Fruit fly (Drosophila melanogaster) whole organism, prepupa: ENCODE data around the gene LysE.

Experiments used
- Blimp-1 ChIP-seq: fragments of 200-800 bp; sonication (Bioruptor generic); optimal IDR thresholded peaks from 3 replicates; lab custom pipeline; 2017; ENCODE audit warnings: missing biosample characterization, missing genetic modification characterization, mild to moderate bottlenecking, moderate library complexity, missing genetic modification reagents
- CG11294 ChIP-seq: fragments of 200-800 bp; sonication (Bioruptor generic); IDR thresholded peaks from 2 replicates; pipeline ENCODE4 v1.3.6; 2022; ENCODE audit warnings: missing biosample characterization, missing genetic modification characterization
- CG11902 ChIP-seq: fragments of 200-800 bp; sonication (Bioruptor generic); optimal IDR thresholded peaks from 3 replicates; lab custom pipeline; 2016; ENCODE audit warnings: missing biosample characterization, missing genetic modification characterization
- CG15336 ChIP-seq: fragments of 200-800 bp; sonication (Bioruptor generic); IDR thresholded peaks from 2 replicates; pipeline ENCODE4 v1.3.6; 2022; ENCODE audit warnings: missing biosample characterization, missing genetic modification characterization
- CG1621 ChIP-seq: fragments of 200-800 bp; sonication (Bioruptor generic); optimal IDR thresholded peaks from 3 replicates; lab custom pipeline; 2018; ENCODE audit warnings: missing biosample characterization, mild to moderate bottlenecking, missing genetic modification characterization
- CG16779 ChIP-seq: fragments of 200-800 bp; sonication (Bioruptor generic); optimal IDR thresholded peaks from 3 replicates; lab custom pipeline; 2017; ENCODE audit warnings: missing biosample characterization, mild to moderate bottlenecking, missing genetic modification characterization
- CG34406 ChIP-seq: fragments of 200-800 bp; sonication (Bioruptor generic); optimal IDR thresholded peaks from 3 replicates; lab custom pipeline; 2016; ENCODE audit warnings: missing biosample characterization, missing genetic modification characterization
- CG3919 ChIP-seq: fragments of 200-800 bp; sonication (Bioruptor generic); optimal IDR thresholded peaks from 3 replicates; lab custom pipeline; 2016; ENCODE audit warnings: missing biosample characterization, missing genetic modification characterization
- CG4318 ChIP-seq: fragments of 200-800 bp; sonication (Bioruptor generic); optimal IDR thresholded peaks from 3 replicates; lab custom pipeline; 2017; ENCODE audit warnings: missing biosample characterization, mild to moderate bottlenecking, missing genetic modification characterization
- CG6163 ChIP-seq: fragments of 200-800 bp; sonication (Bioruptor generic); IDR thresholded peaks from 3 replicates; pipeline ENCODE4 v1.3.6; 2022; ENCODE audit warnings: missing biosample characterization, missing genetic modification characterization
- CG6276 ChIP-seq: fragments of 200-800 bp; sonication (Bioruptor generic); optimal IDR thresholded peaks from 2 replicates; lab custom pipeline; 2017; ENCODE audit warnings: missing biosample characterization, mild to moderate bottlenecking, missing genetic modification characterization
- CG6792 ChIP-seq: fragments of 200-800 bp; sonication (Bioruptor generic); optimal IDR thresholded peaks from 3 replicates; lab custom pipeline; 2016; ENCODE audit warnings: missing biosample characterization, missing genetic modification characterization
- CG6854 ChIP-seq: fragments of 200-800 bp; sonication (Bioruptor generic); optimal IDR thresholded peaks from 2 replicates; lab custom pipeline; 2017; ENCODE audit warnings: missing biosample characterization, mild to moderate bottlenecking, missing genetic modification characterization
- CG8119 ChIP-seq: fragments of 200-800 bp; sonication (Bioruptor generic); IDR thresholded peaks from 3 replicates; pipeline ENCODE4 v1.3.6; 2022; ENCODE audit warnings: missing biosample characterization, missing genetic modification characterization
- CG8632 ChIP-seq: fragments of 200-800 bp; sonication (Bioruptor generic); optimal IDR thresholded peaks from 3 replicates; lab custom pipeline; 2016; ENCODE audit warnings: missing biosample characterization, missing genetic modification characterization
- CG9139 ChIP-seq: fragments of 200-800 bp; sonication (Bioruptor generic); optimal IDR thresholded peaks from 3 replicates; lab custom pipeline; 2017; ENCODE audit warnings: missing biosample characterization, mild to moderate bottlenecking, missing genetic modification characterization
- Eip78C ChIP-seq: fragments of 200-800 bp; sonication (Bioruptor generic); peaks from one replicate; lab custom pipeline; 2016; ENCODE audit warnings: missing biosample characterization, missing genetic modification characterization
- Ets21C ChIP-seq: fragments of 200-800 bp; sonication (Bioruptor generic); optimal IDR thresholded peaks from 3 replicates; lab custom pipeline; 2016; ENCODE audit warnings: missing biosample characterization, missing genetic modification characterization
- Gug ChIP-seq: fragments of 200-800 bp; sonication (Bioruptor generic); IDR thresholded peaks from 2 replicates; pipeline ENCODE4 v1.3.6; 2022; ENCODE audit warnings: missing biosample characterization, missing genetic modification characterization
- Hr38 ChIP-seq: sonication (Bioruptor generic); optimal IDR thresholded peaks from 2 replicates; lab custom pipeline; 2016; ENCODE audit warnings: missing biosample characterization, missing genetic modification characterization
- Hr4 ChIP-seq: fragments of 200-800 bp; sonication (Bioruptor generic); optimal IDR thresholded peaks from 3 replicates; lab custom pipeline; 2016; ENCODE audit warnings: missing biosample characterization, missing genetic modification characterization
- Met ChIP-seq: fragments of 200-800 bp; sonication (Bioruptor generic); optimal IDR thresholded peaks from 3 replicates; lab custom pipeline; 2016; ENCODE audit warnings: missing biosample characterization, missing genetic modification characterization
- OdsH ChIP-seq: fragments of 200-800 bp; sonication (Bioruptor generic); optimal IDR thresholded peaks from 3 replicates; lab custom pipeline; 2016; ENCODE audit warnings: missing biosample characterization, missing genetic modification characterization
- Sox102F ChIP-seq: fragments of 200-800 bp; sonication (Bioruptor generic); optimal IDR thresholded peaks from 2 replicates; lab custom pipeline; 2016; ENCODE audit warnings: missing biosample characterization, mild to moderate bottlenecking, missing genetic modification characterization
- achi ChIP-seq: fragments of 200-800 bp; sonication (Bioruptor generic); optimal IDR thresholded peaks from 3 replicates; lab custom pipeline; 2016; ENCODE audit warnings: missing biosample characterization, missing genetic modification characterization
- cyc ChIP-seq: fragments of 200-800 bp; sonication (Bioruptor generic); optimal IDR thresholded peaks from 3 replicates; lab custom pipeline; 2016; ENCODE audit warnings: missing biosample characterization, missing genetic modification characterization
- dac ChIP-seq: fragments of 200-800 bp; sonication (Bioruptor generic); optimal IDR thresholded peaks from 2 replicates; lab custom pipeline; 2017; ENCODE audit warnings: missing biosample characterization, mild to moderate bottlenecking, missing genetic modification characterization
- dsx ChIP-seq: fragments of 200-800 bp; optimal IDR thresholded peaks from 3 replicates; lab custom pipeline; 2019; ENCODE audit warnings: missing biosample characterization, mild to moderate bottlenecking, missing genetic modification characterization, moderate library complexity; ENCODE audit not compliant: poor library complexity, severe bottlenecking
- eg ChIP-seq: fragments of 200-800 bp; sonication (Bioruptor generic); IDR thresholded peaks from 3 replicates; pipeline ENCODE4 v1.3.6; 2022; ENCODE audit warnings: missing biosample characterization, missing genetic modification characterization
- fd59A ChIP-seq: fragments of 200-800 bp; sonication (Bioruptor generic); optimal IDR thresholded peaks from 2 replicates; lab custom pipeline; 2017; ENCODE audit warnings: missing biosample characterization, mild to moderate bottlenecking, missing genetic modification characterization, missing genetic modification reagents
- fd85E ChIP-seq: fragments of 200-800 bp; sonication (Bioruptor generic); optimal IDR thresholded peaks from 3 replicates; lab custom pipeline; 2016; ENCODE audit warnings: missing biosample characterization, missing genetic modification characterization
- fkh ChIP-seq: fragments of 200-800 bp; sonication (Bioruptor generic); optimal IDR thresholded peaks from 3 replicates; lab custom pipeline; 2017; ENCODE audit warnings: missing biosample characterization, mild to moderate bottlenecking, missing genetic modification characterization, moderate library complexity
- net ChIP-seq: fragments of 200-800 bp; sonication (Bioruptor generic); optimal IDR thresholded peaks from 3 replicates; lab custom pipeline; 2016; ENCODE audit warnings: missing biosample characterization, missing genetic modification characterization
- salr ChIP-seq, 2 experiments: fragments of 200-800 bp; sonication (Bioruptor generic); optimal IDR thresholded peaks; 3 replicates each; lab custom pipeline; 2016 to 2018; ENCODE audit warnings: missing biosample characterization in 2 of 2, missing genetic modification characterization in 2 of 2, mild to moderate bottlenecking in 1 of 2
- ss ChIP-seq, 2 experiments: fragments of 200-800 bp; sonication (Bioruptor generic); optimal IDR thresholded peaks; 2 replicates in 1 of 2; 3 replicates in 1 of 2; lab custom pipeline; 2017 to 2018; ENCODE audit warnings: mild to moderate bottlenecking in 2 of 2, missing biosample characterization in 2 of 2, missing genetic modification characterization in 2 of 2, moderate library complexity in 1 of 2
- svp ChIP-seq: fragments of 200-800 bp; sonication (Bioruptor generic); peaks from one replicate; lab custom pipeline; 2016; ENCODE audit warnings: missing biosample characterization, missing genetic modification characterization
- vri ChIP-seq: fragments of 200-800 bp; sonication (Bioruptor generic); optimal IDR thresholded peaks from 3 replicates; lab custom pipeline; 2016; ENCODE audit warnings: missing biosample characterization, mild to moderate bottlenecking, missing genetic modification characterization

LysE gene

DNA sequence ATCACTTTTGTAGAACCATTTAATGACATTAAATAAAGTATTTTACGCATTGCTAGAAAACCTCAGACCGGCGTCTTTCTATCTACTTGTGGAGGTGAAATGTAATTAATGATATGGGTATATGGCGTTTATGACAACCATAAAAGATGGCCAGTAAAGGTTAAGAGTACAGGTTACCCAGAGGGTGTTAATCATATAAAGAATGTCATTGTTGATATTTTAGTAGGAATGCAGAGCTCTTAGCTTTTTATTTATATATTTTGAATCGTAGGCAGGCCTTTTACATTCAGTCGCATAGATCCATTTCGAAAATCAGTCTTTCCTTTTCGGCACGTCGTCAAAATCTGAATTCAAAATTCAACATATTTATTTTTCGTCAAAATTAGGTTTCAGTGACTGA lies 37.8 kb downstream of the LysE start, which contains the start of gene Bfc:
TSS of gene Bfc (plus strand) at position 301 of the 400 bp plus-strand sequence.
- no peak for TF ChIP-seq Gug (GFP tag; lab: Robert Waterston, UW)
- TF ChIP-seq Hr4 (GFP tag; lab: Kevin White, UChicago): no peak
- no peak for TF ChIP-seq fd59A
- TF ChIP-seq CG16779: no peak

DNA sequence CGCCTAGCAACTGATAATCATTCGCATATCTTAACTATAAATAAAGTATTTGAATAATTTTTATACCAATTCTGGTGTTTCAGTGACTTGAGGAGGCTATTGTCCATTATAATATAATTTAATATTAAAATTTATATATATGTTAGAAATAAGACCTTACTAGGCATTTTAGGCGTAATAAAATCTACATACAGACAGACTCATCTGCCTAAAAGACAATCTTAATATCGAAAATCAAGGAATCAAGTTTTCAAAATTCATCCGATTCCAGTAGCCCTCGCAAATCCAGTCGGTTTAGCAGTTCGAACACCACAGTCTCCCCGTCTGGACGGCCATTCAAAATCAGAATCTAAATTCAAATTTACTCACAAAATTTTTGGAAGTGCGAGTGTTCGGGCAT lies 39.1 kb downstream of the LysE start, which contains the start of the genes CG9130 and CG9133:
TSS of gene CG9130 (plus strand) at position 301 of the 400 bp plus-strand sequence.
TSS of gene CG9133 (plus strand) at position 301 of the 400 bp plus-strand sequence.
- TF ChIP-seq CG34406 (GFP tag; lab: Kevin White, UChicago) (no peak), Met (no peak), OdsH (no peak), fd85E (GFP tag; lab: Kevin White, UChicago) (no peak)

DNA sequence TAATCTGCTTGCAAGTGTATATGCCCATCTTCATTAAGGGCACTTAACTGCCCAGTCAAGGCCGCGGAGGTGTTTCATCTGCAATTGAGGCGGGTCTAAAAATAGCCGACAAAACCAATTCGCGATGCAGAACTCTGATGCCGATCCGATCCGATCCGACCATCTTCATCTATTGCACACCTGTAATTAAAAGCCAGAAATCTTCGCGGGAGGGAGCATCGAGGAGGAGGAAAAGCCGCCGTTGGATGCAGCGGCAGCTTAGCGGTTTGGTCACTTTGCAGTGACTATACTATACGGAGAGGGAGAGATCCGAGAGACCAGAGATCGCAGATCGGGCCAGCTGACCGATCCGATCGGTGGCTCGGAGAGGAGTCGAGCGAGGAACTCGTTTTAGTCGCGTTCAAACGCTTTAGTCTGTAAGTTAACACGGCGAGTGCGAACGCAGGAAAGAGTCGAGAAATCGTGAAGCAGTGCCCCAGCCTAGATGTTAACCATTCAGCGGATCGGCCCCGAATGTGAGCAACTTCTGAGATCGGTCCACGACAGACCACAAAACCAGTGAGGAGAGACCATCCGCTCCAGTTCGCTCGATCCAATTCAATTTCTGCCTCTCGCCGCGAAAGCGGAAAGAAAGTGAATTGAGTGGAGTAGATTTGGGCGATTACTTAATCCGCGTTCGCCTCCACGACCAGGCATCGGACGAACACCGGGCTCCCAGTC lies 43.6 kb downstream of the LysE start, which contains the start of gene tfc:
TSS of gene tfc (plus strand) at position 389 of the 720 bp plus-strand sequence.
- peak; percentile 34 for TF ChIP-seq Sox102F (GFP tag; lab: Kevin White, UChicago)
- peak; percentile 23 for TF ChIP-seq CG3919 (GFP tag; lab: Kevin White, UChicago)
- TF ChIP-seq Eip78C (GFP tag; lab: Kevin White, UChicago): peak; percentile 72
- TF ChIP-seq CG8119: peak; percentile 37; the same call in 2 of the 3 replicates
- peak; percentile 52; the same call in 2 of the 3 replicates for TF ChIP-seq eg (GFP tag; lab: Robert Waterston, UW)
- peak; percentile 94 for TF ChIP-seq Blimp-1
- TF ChIP-seq ss (GFP tag; optimal IDR thresholded peaks at IDR 0.05; lab: Kevin White, UChicago): peak in 1 of 2 experiments; percentile 28
- TF ChIP-seq CG1621 (tag; lab: Kevin White, UChicago): peak; percentile 19
- peak; percentile 8 for TF ChIP-seq dsx (GFP tag; lab: Kevin White, UChicago)
- TF ChIP-seq Hr38 (GFP tag; lab: Kevin White, UChicago): no peak
- TF ChIP-seq achi (GFP tag; lab: Kevin White, UChicago): peak; percentile 13
- TF ChIP-seq CG6792 (GFP tag; lab: Kevin White, UChicago): peak; percentile 4
- TF ChIP-seq CG15336: peak; percentile 23; the same call in 1 of the 2 replicates
- no peak for TF ChIP-seq dac (GFP tag; lab: Kevin White, UChicago)
- TF ChIP-seq net (GFP tag; lab: Kevin White, UChicago): peak; percentile 16
- no peak for TF ChIP-seq salr (GFP tag; optimal IDR thresholded peaks at IDR 0.05; lab: Kevin White, UChicago)
- peak; percentile 72 for TF ChIP-seq vri (GFP tag; lab: Kevin White, UChicago)
- peak; percentile 10 for TF ChIP-seq CG6276 (GFP tag; lab: Kevin White, UChicago)
- TF ChIP-seq CG9139: no peak
- TF ChIP-seq CG4318 (GFP tag; lab: Kevin White, UChicago): no peak
- TF ChIP-seq CG6854: peak; percentile 64
- TF ChIP-seq, all 60 proteins: peak for 16

DNA sequence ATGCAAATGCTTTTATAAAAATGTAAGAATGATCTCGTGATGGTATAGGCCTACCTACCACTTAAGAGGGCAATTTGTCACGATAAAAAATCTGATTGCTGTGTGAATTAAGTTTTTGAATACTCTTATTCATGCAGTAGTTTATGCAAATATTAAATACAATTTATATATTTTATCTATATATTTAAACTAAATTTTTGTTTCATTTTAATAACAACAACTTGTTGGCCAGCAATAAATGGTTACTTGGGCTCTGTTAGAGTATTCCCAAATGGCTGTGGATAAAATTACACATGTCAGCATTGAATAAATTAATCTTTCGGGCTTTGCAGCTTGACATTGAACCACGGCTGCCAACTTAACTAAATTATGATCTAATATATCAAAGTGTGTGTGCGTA lies 45.9 kb downstream of the LysE start:
- no peak for TF ChIP-seq CG11294 (GFP tag; lab: Robert Waterston, UW)
- no peak for TF ChIP-seq Blimp-1
- no peak for TF ChIP-seq fkh
- no peak for TF ChIP-seq Eip78C (GFP tag; lab: Kevin White, UChicago)
- no peak for TF ChIP-seq CG8632 (GFP tag; lab: Kevin White, UChicago)
- no peak for TF ChIP-seq dac (GFP tag; lab: Kevin White, UChicago)
- TF ChIP-seq CG4318 (GFP tag; lab: Kevin White, UChicago): no peak
- TF ChIP-seq dsx (GFP tag; lab: Kevin White, UChicago): no peak
- no peak for TF ChIP-seq svp (GFP tag; lab: Kevin White, UChicago)
- no peak for TF ChIP-seq ss (GFP tag; optimal IDR thresholded peaks at IDR 0.05; lab: Kevin White, UChicago)
- TF ChIP-seq CG11902 (GFP tag; lab: Kevin White, UChicago): no peak
- TF ChIP-seq achi (GFP tag; lab: Kevin White, UChicago): no peak
- no peak for TF ChIP-seq CG6163
- no peak for TF ChIP-seq CG6854
- TF ChIP-seq cyc (GFP tag; lab: Kevin White, UChicago): no peak
- TF ChIP-seq Ets21C (GFP tag; lab: Kevin White, UChicago): no peak
